Worm (Caenorhabditis elegans) whole organism, L2 larva: ENCODE results near the gene hpo-10.
A peak's percentile ranks its signal among the peaks of the same experiment; 100 is the strongest.

Source experiments
- F13H6.1 ChIP-seq: sonication (generic microtip); optimal IDR thresholded peaks from 2 replicates; lab custom pipeline; 2016; ENCODE audit warnings: missing genetic modification characterization, missing compliant biosample characterization
- R02D3.7 ChIP-seq: fragments of 150-350 bp; optimal IDR thresholded peaks from 2 replicates; lab custom pipeline; 2014; ENCODE audit warnings: missing biosample characterization, missing genetic modification characterization
- ceh-82 ChIP-seq: fragments of 150-350 bp; optimal IDR thresholded peaks from 2 replicates; lab custom pipeline; 2014; ENCODE audit warnings: missing biosample characterization, missing genetic modification characterization
- crh-2 ChIP-seq: sonication (generic microtip); optimal IDR thresholded peaks from 2 replicates; lab custom pipeline; 2017; ENCODE audit warnings: missing biosample characterization, missing genetic modification characterization
- fos-1 ChIP-seq: fragments of 150-350 bp; optimal IDR thresholded peaks from 2 replicates; lab custom pipeline; 2014; ENCODE audit warnings: missing biosample characterization, missing genetic modification characterization
- nhr-11 ChIP-seq: fragments of 150-350 bp; optimal IDR thresholded peaks from 2 replicates; lab custom pipeline; 2014; ENCODE audit warnings: missing biosample characterization, missing genetic modification characterization
- nhr-12 ChIP-seq: fragments of 150-350 bp; optimal IDR thresholded peaks from 2 replicates; lab custom pipeline; 2014; ENCODE audit warnings: missing biosample characterization, missing genetic modification characterization
- nhr-25 ChIP-seq: fragments of 150-350 bp; sonication (generic microtip); optimal IDR thresholded peaks from 3 replicates; lab custom pipeline; 2014; ENCODE audit warnings: missing biosample characterization, missing genetic modification characterization
- nhr-6 ChIP-seq: fragments of 150-350 bp; optimal IDR thresholded peaks from 2 replicates; lab custom pipeline; 2014; ENCODE audit warnings: missing biosample characterization, missing genetic modification characterization
- nhr-77 ChIP-seq: fragments of 150-350 bp; optimal IDR thresholded peaks from 2 replicates; lab custom pipeline; 2014; ENCODE audit warnings: missing biosample characterization, missing genetic modification characterization
- sma-9 ChIP-seq, 2 experiments: fragments of 150-350 bp in 1 of 2; sonication (generic microtip) in 1 of 2; optimal IDR thresholded peaks; 2 replicates each; lab custom pipeline; 2014 to 2016; ENCODE audit warnings: missing genetic modification characterization in 2 of 2, mild to moderate bottlenecking in 1 of 2, missing biosample characterization in 1 of 2, missing compliant biosample characterization in 1 of 2, missing genetic modification reagents in 1 of 2, moderate library complexity in 1 of 2

ce11 chrIII:5898631-5899030, 19.3 kb downstream of the hpo-10 start:
- TF ChIP-seq fos-1 (tag; lab: Kevin White, UChicago) (no peak), nhr-11 (tag; lab: Kevin White, UChicago) (no peak), nhr-6 (tag; lab: Kevin White, UChicago) (no peak), crh-2 (tag; lab: Kevin White, UChicago) (no peak), ceh-82 (tag; lab: Kevin White, UChicago) (no peak), nhr-12 (no peak), sma-9 (GFP tag; optimal IDR thresholded peaks at IDR 0.05; lab: Kevin White, UChicago) (no peak), sma-9 (tag; optimal IDR thresholded peaks at IDR 0.05; lab: Kevin White, UChicago) (no peak), nhr-25 (tag; lab: Kevin White, UChicago) (no peak), R02D3.7 (no peak), F13H6.1 (tag; lab: Kevin White, UChicago) (peak; percentile 12), nhr-77 (tag; lab: Kevin White, UChicago) (no peak)
